Worm (Caenorhabditis elegans) whole organism, late embryonic: ENCODE data around the gene ins-14.

Experiments
- C08G9.2 ChIP-seq: sonication (generic microtip); optimal IDR thresholded peaks from 2 replicates; lab custom pipeline; 2016; ENCODE audit warnings: mild to moderate bottlenecking, missing genetic modification characterization, moderate library complexity, missing compliant biosample characterization
- K02D7.2 ChIP-seq: sonication (generic microtip); optimal IDR thresholded peaks from 2 replicates; lab custom pipeline; 2017; ENCODE audit warnings: mild to moderate bottlenecking, missing genetic modification characterization, missing compliant biosample characterization
- K09A11.1 ChIP-seq: sonication (generic microtip); optimal IDR thresholded peaks from 2 replicates; lab custom pipeline; 2017; ENCODE audit warnings: antibody characterized with exemption, mild to moderate bottlenecking, missing genetic modification characterization, missing compliant biosample characterization; ENCODE audit not compliant: insufficient read depth
- Y22D7AL.16 ChIP-seq: sonication (generic microtip); optimal IDR thresholded peaks from 2 replicates; lab custom pipeline; 2016; ENCODE audit warnings: missing genetic modification characterization, missing compliant biosample characterization
- ceh-14 ChIP-seq: sonication (generic microtip); optimal IDR thresholded peaks from 2 replicates; lab custom pipeline; 2016; ENCODE audit warnings: missing genotype, missing genetic modification characterization, missing compliant biosample characterization
- ceh-18 ChIP-seq: sonication (generic microtip); optimal IDR thresholded peaks from 2 replicates; lab custom pipeline; 2016; ENCODE audit warnings: missing genetic modification characterization, missing compliant biosample characterization
- ceh-19 ChIP-seq: fragments of 200-800 bp; sonication (Bioruptor generic); optimal IDR thresholded peaks from 2 replicates; lab custom pipeline; 2018; ENCODE audit warnings: mild to moderate bottlenecking, missing genetic modification characterization, missing compliant biosample characterization
- ceh-2 ChIP-seq: sonication (generic microtip); optimal IDR thresholded peaks from 2 replicates; lab custom pipeline; 2016; ENCODE audit warnings: missing genotype, missing genetic modification characterization, missing compliant biosample characterization
- ceh-24 ChIP-seq: sonication (generic microtip); optimal IDR thresholded peaks from 2 replicates; lab custom pipeline; 2016; ENCODE audit warnings: mild to moderate bottlenecking, missing genetic modification characterization, missing compliant biosample characterization
- ceh-30 ChIP-seq: fragments of 150-350 bp; optimal IDR thresholded peaks from 2 replicates; lab custom pipeline; 2014; ENCODE audit warnings: missing biosample characterization, missing genetic modification characterization
- ceh-34 ChIP-seq: sonication (generic microtip); optimal IDR thresholded peaks from 2 replicates; lab custom pipeline; 2016; ENCODE audit warnings: mild to moderate bottlenecking, missing genetic modification characterization, missing compliant biosample characterization
- ceh-48 ChIP-seq: sonication (generic microtip); optimal IDR thresholded peaks from 2 replicates; lab custom pipeline; 2016; ENCODE audit warnings: missing genetic modification characterization, inconsistent platforms, missing compliant biosample characterization
- ceh-6 ChIP-seq: fragments of 200-800 bp; sonication (Bioruptor generic); optimal IDR thresholded peaks from 2 replicates; lab custom pipeline; 2018; ENCODE audit warnings: mild to moderate bottlenecking, missing genetic modification characterization, missing compliant biosample characterization
- che-1 ChIP-seq: sonication (generic microtip); optimal IDR thresholded peaks from 2 replicates; lab custom pipeline; 2016; ENCODE audit warnings: mild to moderate bottlenecking, missing genetic modification characterization, missing compliant biosample characterization
- dmd-4 ChIP-seq: sonication (generic microtip); optimal IDR thresholded peaks from 2 replicates; lab custom pipeline; 2016; ENCODE audit warnings: borderline replicate concordance, missing genetic modification characterization, missing compliant biosample characterization
- fax-1 ChIP-seq: sonication (generic microtip); optimal IDR thresholded peaks from 2 replicates; lab custom pipeline; 2016; ENCODE audit warnings: missing genotype, missing genetic modification characterization, missing compliant biosample characterization
- fkh-6 ChIP-seq: sonication (generic microtip); optimal IDR thresholded peaks from 2 replicates; lab custom pipeline; 2016; ENCODE audit warnings: missing genetic modification characterization, missing compliant biosample characterization
- gmeb-2 ChIP-seq: sonication (generic microtip); optimal IDR thresholded peaks from 2 replicates; lab custom pipeline; 2016; ENCODE audit warnings: missing genetic modification characterization, inconsistent platforms, missing compliant biosample characterization
- hlh-13 ChIP-seq: fragments of 200-800 bp; sonication (Bioruptor generic); optimal IDR thresholded peaks from 2 replicates; lab custom pipeline; 2018; ENCODE audit warnings: mild to moderate bottlenecking, missing genetic modification characterization, missing compliant biosample characterization
- hlh-6 ChIP-seq: sonication (generic microtip); optimal IDR thresholded peaks from 2 replicates; lab custom pipeline; 2016; ENCODE audit warnings: missing genotype, missing genetic modification characterization, missing compliant biosample characterization
- hlh-8 ChIP-seq: sonication (generic microtip); optimal IDR thresholded peaks from 2 replicates; lab custom pipeline; 2016; ENCODE audit warnings: missing genotype, missing genetic modification characterization, missing compliant biosample characterization
- lin-11 ChIP-seq: fragments of 200-800 bp; sonication (Bioruptor generic); optimal IDR thresholded peaks from 2 replicates; lab custom pipeline; 2018; ENCODE audit warnings: mild to moderate bottlenecking, missing genetic modification characterization, missing compliant biosample characterization
- madf-2 ChIP-seq: sonication (generic microtip); optimal IDR thresholded peaks from 2 replicates; lab custom pipeline; 2017; ENCODE audit warnings: missing genetic modification characterization, missing compliant biosample characterization
- nfya-1 ChIP-seq: sonication (generic microtip); optimal IDR thresholded peaks from 2 replicates; lab custom pipeline; 2017; ENCODE audit warnings: missing genetic modification characterization, mild to moderate bottlenecking, missing compliant biosample characterization, antibody characterized with exemption, moderate library complexity
- nhr-11 ChIP-seq: fragments of 150-350 bp; optimal IDR thresholded peaks from 2 replicates; lab custom pipeline; 2014; ENCODE audit warnings: missing biosample characterization, missing genetic modification characterization
- nhr-232 ChIP-seq: sonication (generic microtip); optimal IDR thresholded peaks from 2 replicates; lab custom pipeline; 2016; ENCODE audit warnings: missing genetic modification characterization, missing compliant biosample characterization
- npax-4 ChIP-seq: sonication (generic microtip); optimal IDR thresholded peaks from 2 replicates; lab custom pipeline; 2016; ENCODE audit warnings: missing genetic modification characterization, missing compliant biosample characterization
- odd-2 ChIP-seq: sonication (generic microtip); optimal IDR thresholded peaks from 2 replicates; lab custom pipeline; 2017; ENCODE audit warnings: antibody characterized with exemption, mild to moderate bottlenecking, missing genetic modification characterization, missing compliant biosample characterization
- pag-3 ChIP-seq: sonication (generic microtip); optimal IDR thresholded peaks from 2 replicates; lab custom pipeline; 2016; ENCODE audit warnings: missing compliant biosample characterization, missing genetic modification characterization, borderline replicate concordance
- pha-2 ChIP-seq: sonication (generic microtip); optimal IDR thresholded peaks from 2 replicates; lab custom pipeline; 2017; ENCODE audit warnings: mild to moderate bottlenecking, missing genetic modification characterization, missing compliant biosample characterization
- ref-2 ChIP-seq: sonication (generic microtip); optimal IDR thresholded peaks from 2 replicates; lab custom pipeline; 2016; ENCODE audit warnings: missing genetic modification characterization, missing compliant biosample characterization
- rnt-1 ChIP-seq: sonication (generic microtip); optimal IDR thresholded peaks from 2 replicates; lab custom pipeline; 2016; ENCODE audit warnings: missing genetic modification characterization, missing compliant biosample characterization
- sox-2 ChIP-seq: fragments of 200-800 bp; sonication (Bioruptor generic); IDR thresholded peaks from 2 replicates; pipeline ENCODE4 v1.3.6; 2022; ENCODE audit warnings: missing genetic modification reagents, missing genetic modification characterization, missing compliant biosample characterization
- sox-4 ChIP-seq: sonication (generic microtip); optimal IDR thresholded peaks from 2 replicates; lab custom pipeline; 2017; ENCODE audit warnings: mild to moderate bottlenecking, missing genetic modification characterization, inconsistent platforms, missing compliant biosample characterization
- syd-9 ChIP-seq: sonication (generic microtip); optimal IDR thresholded peaks from 2 replicates; lab custom pipeline; 2016; ENCODE audit warnings: mild to moderate bottlenecking, missing genetic modification characterization, moderate library complexity, missing compliant biosample characterization
- tbx-7 ChIP-seq: sonication (generic microtip); optimal IDR thresholded peaks from 2 replicates; lab custom pipeline; 2016; ENCODE audit warnings: missing genotype, missing genetic modification characterization, missing compliant biosample characterization
- ttx-3 ChIP-seq: sonication (generic microtip); optimal IDR thresholded peaks from 2 replicates; lab custom pipeline; 2016; ENCODE audit warnings: missing genetic modification reagents, missing genetic modification characterization, missing compliant biosample characterization
- unc-3 ChIP-seq, 2 experiments: fragments of 200-800 bp in 1 of 2; sonication (Bioruptor generic) in 1 of 2; sonication (generic microtip) in 1 of 2; conservative IDR thresholded peaks in 1 of 2; optimal IDR thresholded peaks in 1 of 2; 2 replicates each; pipeline versions ENCODE4 v1.3.6 to Lab custom; 2016 to 2022; ENCODE audit warnings: missing compliant biosample characterization in 2 of 2, missing genetic modification characterization in 2 of 2, missing genetic modification reagents in 1 of 2
- ztf-16 ChIP-seq: sonication (generic microtip); optimal IDR thresholded peaks from 2 replicates; lab custom pipeline; 2017; ENCODE audit warnings: missing genetic modification characterization, missing compliant biosample characterization

ins-14 gene

ce11 chrII:6721581-6721980, 24.0 kb downstream of the ins-14 start (continued):
- TF ChIP-seq lin-11 (tag; lab: Kevin White, UChicago) (peak; percentile 14), ceh-18 (tag; lab: Kevin White, UChicago) (peak; percentile 15), sox-4 (tag; lab: Kevin White, UChicago) (no peak), ceh-2 (tag; lab: Kevin White, UChicago) (no peak), fax-1 (tag; lab: Kevin White, UChicago) (peak; percentile 9), nfya-1 (no peak), ztf-16 (tag; lab: Kevin White, UChicago) (peak; percentile 16), ceh-6 (GFP tag; lab: Kevin White, UChicago) (peak; percentile 13), nhr-232 (tag; lab: Kevin White, UChicago) (no peak), K09A11.1 (tag; lab: Kevin White, UChicago) (peak; percentile 11), C08G9.2 (tag; lab: Kevin White, UChicago) (no peak), ref-2 (tag; lab: Kevin White, UChicago) (peak; percentile 21), rnt-1 (peak; percentile 28), ceh-14 (tag; lab: Kevin White, UChicago) (no peak), Y22D7AL.16 (tag; lab: Kevin White, UChicago) (peak; percentile 31)

ce11 chrII:6718221-6718620, 27.4 kb downstream of the ins-14 start, which contains the start of gene tsp-10:
TSS of gene tsp-10 (plus strand) at chrII:6718586.
- no peak for TF ChIP-seq unc-3 (GFP tag; conservative IDR thresholded peaks at IDR 0.05; lab: Robert Waterston, UW)
- TF ChIP-seq unc-3 (tag; optimal IDR thresholded peaks at IDR 0.05; lab: Kevin White, UChicago): no peak
- no peak for TF ChIP-seq sox-2
- no peak for TF ChIP-seq pha-2
- no peak for TF ChIP-seq ttx-3 (tag; lab: Kevin White, UChicago)
- no peak for TF ChIP-seq gmeb-2 (tag; lab: Kevin White, UChicago)
- no peak for TF ChIP-seq nfya-1
- TF ChIP-seq nhr-11 (tag; lab: Kevin White, UChicago): no peak
- TF ChIP-seq lin-11 (tag; lab: Kevin White, UChicago): no peak
- no peak for TF ChIP-seq madf-2 (tag; lab: Kevin White, UChicago)
- TF ChIP-seq syd-9 (tag; lab: Kevin White, UChicago): no peak
- TF ChIP-seq, all 69 proteins: peak for 0

- no peak for TF ChIP-seq ztf-16 (tag; lab: Kevin White, UChicago)
- TF ChIP-seq ceh-6 (GFP tag; lab: Kevin White, UChicago): no peak
- no peak for TF ChIP-seq tbx-7 (tag; lab: Kevin White, UChicago)
- TF ChIP-seq ceh-19 (GFP tag; lab: Kevin White, UChicago): no peak
- TF ChIP-seq npax-4 (tag; lab: Kevin White, UChicago): no peak
- TF ChIP-seq sox-2: no peak
- TF ChIP-seq rnt-1: no peak
- no peak for TF ChIP-seq ceh-30 (tag; lab: Kevin White, UChicago)
Measured at ce11 chrII:6716638-6717037, 29.0 kb downstream of the ins-14 start, which contains the start of the genes T14B4.5 and T14B4.20. TSS of gene T14B4.5 (plus strand) at chrII:6716863. TSS of gene T14B4.20 (plus strand) at chrII:6716901.

ce11 chrII:6715853-6716252, 29.8 kb downstream of the ins-14 start:
- TF ChIP-seq nhr-232 (tag; lab: Kevin White, UChicago): no peak
- no peak for TF ChIP-seq pag-3 (tag; lab: Kevin White, UChicago)
- no peak for TF ChIP-seq ztf-16 (tag; lab: Kevin White, UChicago)
- no peak for TF ChIP-seq ceh-34
- no peak for TF ChIP-seq ceh-48
- TF ChIP-seq ceh-24 (tag; lab: Kevin White, UChicago): no peak
- no peak for TF ChIP-seq K02D7.2 (tag; lab: Kevin White, UChicago)
- TF ChIP-seq fax-1 (tag; lab: Kevin White, UChicago): no peak
- no peak for TF ChIP-seq Y22D7AL.16 (tag; lab: Kevin White, UChicago)
- TF ChIP-seq hlh-8 (tag; lab: Kevin White, UChicago): no peak
- TF ChIP-seq hlh-6 (tag; lab: Kevin White, UChicago): no peak
- no peak for TF ChIP-seq odd-2 (tag; lab: Kevin White, UChicago)
- TF ChIP-seq che-1 (tag; lab: Kevin White, UChicago): no peak
- no peak for TF ChIP-seq dmd-4 (tag; lab: Kevin White, UChicago)
- TF ChIP-seq fkh-6: no peak
- TF ChIP-seq lin-11 (tag; lab: Kevin White, UChicago): no peak
- TF ChIP-seq hlh-13 (GFP tag; lab: Kevin White, UChicago): no peak
